Fruit fly (Drosophila melanogaster) whole organism, larva: ENCODE data around the gene mei-217.

Experiments used
- noc ChIP-seq: fragments of 200-800 bp; sonication (Bioruptor generic); optimal IDR thresholded peaks from 3 replicates; lab custom pipeline; 2019; ENCODE audit warnings: missing biosample characterization, mild to moderate bottlenecking, missing genetic modification characterization, moderate library complexity

mei-217 gene

DNA sequence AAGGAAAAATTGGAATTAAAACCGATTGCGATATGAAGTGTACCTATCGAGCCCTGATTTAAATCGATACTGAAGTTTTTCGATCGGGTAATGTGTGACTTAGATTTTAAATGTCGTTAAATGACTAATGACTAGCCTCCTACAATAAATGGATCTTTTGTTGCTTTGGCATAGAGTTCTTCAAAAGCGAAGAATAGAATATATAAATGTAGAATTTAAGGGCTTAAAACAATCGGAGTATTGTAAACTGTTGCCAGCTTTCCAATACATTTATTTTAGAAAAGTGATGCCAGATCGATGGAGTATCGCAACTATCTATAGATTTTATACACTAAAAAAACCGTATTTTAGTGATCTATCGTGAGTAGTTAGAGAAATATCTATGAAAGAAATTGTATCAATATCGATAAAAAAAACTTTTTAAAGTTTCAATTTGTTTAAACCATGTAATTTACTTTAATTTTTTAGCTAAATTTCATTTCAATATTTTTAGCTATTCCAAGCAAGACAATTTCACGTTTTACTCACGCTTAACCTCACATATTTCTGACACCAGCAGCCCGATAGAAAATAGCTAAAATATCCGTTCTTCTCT lies at the start of gene mei-217, which contains the start of gene mei-218:
mei-217 (minus strand) TSS at position 51 of the 595 bp plus-strand sequence.
mei-218 (minus strand) TSS at position 51 of the 595 bp plus-strand sequence.
- no peak for TF ChIP-seq noc (tag; lab: Kevin White, UChicago)

DNA sequence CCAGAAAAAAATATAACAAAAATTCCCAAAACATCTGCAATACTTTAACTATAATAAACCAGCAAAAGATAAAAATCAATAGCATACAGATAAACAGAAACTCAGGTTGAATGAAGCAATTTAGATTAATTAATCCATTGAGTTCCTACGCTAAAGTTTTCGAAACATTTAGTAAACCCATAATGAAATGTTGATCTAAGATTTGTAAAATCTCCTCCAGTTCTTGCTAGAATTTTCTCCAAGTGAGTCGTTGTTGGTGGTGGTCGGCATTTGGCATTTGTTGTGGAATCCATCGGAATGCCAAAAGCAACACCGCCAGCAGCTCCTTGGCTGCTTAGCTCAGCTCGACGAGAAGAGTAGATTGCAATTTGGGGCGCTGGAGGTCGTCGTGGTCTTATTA lies 45.4 kb upstream of the mei-217 start:
- no peak for TF ChIP-seq noc (tag; lab: Kevin White, UChicago)

dm6 chrX:17187495-17187894 lies 44.7 kb upstream of the mei-217 start:
- no peak for TF ChIP-seq noc (tag; lab: Kevin White, UChicago)

DNA sequence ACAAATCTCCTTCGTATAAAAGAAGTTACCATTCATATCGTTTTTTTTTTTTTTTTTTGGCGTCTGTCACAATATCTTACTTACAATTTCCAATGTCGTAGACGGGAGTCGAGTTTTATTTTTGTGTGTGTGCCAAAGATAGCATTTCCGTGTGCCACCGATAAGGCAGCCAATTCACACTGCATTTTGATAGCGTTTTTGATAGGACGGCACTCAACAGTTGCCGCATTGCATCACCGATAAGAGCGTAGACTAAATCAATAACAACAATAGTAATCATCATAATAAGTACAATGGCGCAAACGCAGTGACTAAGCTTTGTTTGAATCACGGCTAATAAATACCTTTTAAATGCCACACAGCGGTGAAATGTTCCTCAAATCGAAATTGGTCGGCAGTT lies 43.6 kb upstream of the mei-217 start:
- TF ChIP-seq noc (tag; lab: Kevin White, UChicago), result no peak

DNA sequence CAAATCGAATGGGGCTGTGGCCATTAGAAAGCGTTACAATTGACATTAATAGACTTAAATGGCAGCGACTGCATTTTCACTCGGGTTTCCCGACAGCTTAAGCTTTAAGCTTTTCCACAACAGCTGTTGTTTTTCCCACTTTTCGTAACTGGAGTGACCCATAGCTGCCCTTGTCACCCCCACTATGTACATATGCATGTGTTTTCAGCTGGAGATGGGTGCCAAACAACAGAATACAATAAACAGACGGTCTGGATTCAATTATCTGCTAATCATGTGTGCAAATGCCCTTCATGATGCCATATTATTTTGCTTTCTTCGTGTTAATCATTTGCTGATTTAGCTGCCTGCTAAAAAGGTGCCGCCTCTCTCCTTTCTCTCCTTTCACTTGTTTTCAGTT lies 40.7 kb upstream of the mei-217 start:
- TF ChIP-seq noc (tag; lab: Kevin White, UChicago), result no peak

dm6 chrX:17181264-17182198 lies 38.7 kb upstream of the mei-217 start:
- TF ChIP-seq noc (tag; lab: Kevin White, UChicago), result no peak

- no peak for TF ChIP-seq noc (tag; lab: Kevin White, UChicago)
Measured at dm6 chrX:17180523-17180922, 37.7 kb upstream of the mei-217 start.

DNA sequence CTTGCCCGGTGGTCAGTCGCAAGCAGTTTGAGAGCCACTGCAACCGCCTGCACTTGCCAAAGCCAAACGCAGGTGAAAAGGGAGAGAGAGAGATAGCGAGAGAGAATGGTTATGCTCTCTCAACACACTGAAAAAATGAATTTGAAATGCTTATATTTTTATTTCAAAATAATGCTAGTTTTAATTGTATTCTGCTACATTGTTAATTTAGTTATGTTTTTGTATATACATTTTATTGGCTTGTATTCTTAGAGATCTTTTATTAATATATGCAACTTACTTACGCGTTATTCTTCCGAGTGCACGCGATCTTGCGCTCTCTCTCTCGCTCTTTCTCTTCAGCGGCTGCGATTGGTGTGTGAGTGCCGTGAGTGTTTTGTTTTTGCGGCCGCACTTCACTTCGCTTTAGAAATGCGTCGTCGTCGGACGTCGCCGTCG lies 35.7 kb upstream of the mei-217 start:
- TF ChIP-seq noc (tag; lab: Kevin White, UChicago), result peak; percentile 97

DNA sequence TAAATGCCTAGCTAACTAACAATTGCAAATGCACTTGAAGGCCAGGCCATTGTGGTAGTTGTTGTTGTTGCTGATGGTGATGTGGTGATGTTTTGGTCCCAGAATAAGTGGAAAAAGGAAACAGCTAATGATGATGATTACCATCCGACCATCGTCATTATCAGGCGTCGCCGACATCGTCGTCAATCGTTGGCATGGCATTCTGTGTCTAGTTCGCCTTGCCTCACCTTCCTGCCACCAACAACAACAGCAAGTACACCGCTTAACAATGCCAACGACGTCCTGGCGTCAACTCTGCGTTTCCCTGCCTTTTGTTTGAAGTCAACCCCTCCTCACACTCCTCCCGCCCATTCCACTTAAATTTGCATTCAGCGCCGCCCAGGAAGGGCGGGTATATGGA lies 34.8 kb upstream of the mei-217 start:
- no peak for TF ChIP-seq noc (tag; lab: Kevin White, UChicago)

DNA sequence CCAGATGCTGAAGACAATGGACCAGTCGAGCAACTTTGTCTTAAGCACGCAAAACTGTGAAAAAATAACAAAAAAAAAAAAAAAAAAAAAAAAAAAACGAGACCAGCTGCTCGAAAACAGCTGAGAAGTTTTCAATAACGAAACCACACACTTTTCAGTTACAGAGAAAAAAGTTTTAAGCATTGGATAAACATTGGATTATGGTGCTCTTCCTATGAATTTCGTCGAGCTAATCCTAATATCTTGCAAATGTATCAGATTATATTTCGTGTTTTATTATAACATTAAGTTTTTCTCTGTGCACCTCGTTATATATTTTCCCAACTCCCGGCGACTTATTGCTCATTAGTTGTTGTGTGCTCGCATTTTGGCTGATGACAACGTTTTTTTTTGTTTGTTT lies 33.8 kb upstream of the mei-217 start:
- no peak for TF ChIP-seq noc (tag; lab: Kevin White, UChicago)

DNA sequence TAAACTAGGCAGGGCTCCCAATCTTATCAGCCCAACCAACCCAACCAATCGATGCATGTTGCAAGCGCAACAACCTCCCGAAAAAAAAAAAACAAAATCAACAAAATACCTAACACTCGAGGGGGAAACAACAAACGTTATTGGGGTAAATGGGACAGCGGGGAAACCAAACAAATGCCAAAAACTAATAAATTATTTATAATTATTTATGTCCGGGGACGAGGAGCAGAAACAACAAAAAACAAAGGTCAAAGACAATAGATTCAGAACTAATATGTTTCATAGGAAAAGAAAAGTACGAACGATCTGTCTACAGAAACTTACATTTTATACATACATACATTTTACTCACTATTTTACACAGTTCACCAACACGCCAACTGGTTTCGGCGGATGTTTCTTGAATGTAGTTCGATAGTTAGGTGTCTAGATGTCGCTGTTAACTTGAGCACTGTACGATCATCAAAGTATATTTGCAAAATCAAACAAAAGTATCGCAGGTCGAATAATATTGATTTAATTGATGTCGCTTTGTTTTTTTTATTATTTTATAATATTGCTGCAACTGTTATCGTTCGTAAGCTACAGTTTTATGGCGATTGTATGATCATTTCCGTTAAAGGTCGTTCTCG lies 32.9 kb upstream of the mei-217 start:
- no peak for TF ChIP-seq noc (tag; lab: Kevin White, UChicago)

- no peak for TF ChIP-seq noc (tag; lab: Kevin White, UChicago)
Measured at dm6 chrX:17174115-17174514, 31.3 kb upstream of the mei-217 start.

DNA sequence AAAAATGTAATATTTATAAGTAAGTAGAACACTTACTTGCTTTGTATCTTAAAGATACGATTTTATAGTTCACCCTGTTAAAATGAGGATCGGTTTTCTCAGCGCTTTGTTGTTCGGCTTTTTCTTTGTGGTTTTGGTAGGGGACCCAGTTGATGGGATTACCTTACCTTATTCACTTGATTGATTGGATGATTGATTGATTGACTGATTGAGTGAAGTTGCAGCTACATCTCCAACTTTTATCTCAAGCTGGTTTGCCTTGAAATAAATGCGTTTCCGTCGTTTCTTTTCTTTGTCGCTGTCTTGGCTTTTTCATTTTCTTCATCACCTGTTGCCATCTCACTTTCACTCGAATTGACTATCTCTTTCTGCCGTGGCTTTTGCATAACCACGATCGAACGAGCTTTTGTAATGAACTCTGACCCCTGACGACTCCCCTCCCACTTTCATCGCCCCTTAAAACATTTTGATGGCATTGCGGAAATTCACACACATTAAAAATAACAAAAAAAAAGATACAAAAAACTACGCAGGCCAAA lies 30.1 kb upstream of the mei-217 start:
- no peak for TF ChIP-seq noc (tag; lab: Kevin White, UChicago)

DNA sequence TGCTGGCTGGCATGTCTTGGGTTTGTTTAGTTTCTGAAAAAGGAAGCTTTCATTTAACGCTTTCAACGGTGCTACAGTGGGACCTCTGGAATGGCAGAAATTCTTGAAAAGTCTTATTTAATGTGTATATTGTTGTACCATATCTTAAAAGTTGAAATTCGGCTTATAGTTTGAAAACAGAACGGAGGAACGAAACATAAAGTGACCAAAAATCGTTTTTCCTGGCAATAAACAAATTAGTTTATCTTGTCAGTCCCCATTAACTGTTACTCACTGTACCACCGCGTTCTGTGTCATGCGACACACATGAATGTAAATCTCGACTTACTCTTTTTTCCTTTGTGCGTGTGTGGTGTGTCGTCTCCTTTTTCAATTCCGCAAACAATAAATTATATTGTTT lies 29.3 kb upstream of the mei-217 start:
- TF ChIP-seq noc (tag; lab: Kevin White, UChicago), result no peak

DNA sequence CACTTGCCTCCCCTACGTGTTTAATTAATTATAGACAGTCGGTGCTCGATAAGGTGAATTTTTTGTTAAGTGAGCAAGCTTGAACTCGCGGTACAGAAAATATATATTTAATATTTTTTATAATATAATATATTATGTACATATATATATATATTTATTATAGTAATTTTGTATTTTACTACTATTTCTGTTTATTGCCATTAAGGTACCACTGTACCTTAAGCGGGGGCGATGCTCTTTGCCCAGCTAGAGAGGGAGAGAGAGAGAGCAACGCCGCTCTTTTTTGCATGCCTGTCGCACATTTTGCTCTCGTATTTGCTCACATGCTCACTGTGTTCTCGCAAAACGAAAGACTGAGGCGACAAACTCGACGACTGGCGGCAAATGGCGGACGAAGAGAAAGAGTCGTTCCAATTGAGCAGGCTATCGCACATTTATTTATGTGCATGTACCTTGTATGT lies 27.7 kb upstream of the mei-217 start:
- peak; percentile 80 for TF ChIP-seq noc (tag; lab: Kevin White, UChicago)

- TF ChIP-seq noc (tag; lab: Kevin White, UChicago), result no peak
Measured at dm6 chrX:17167304-17167703, 24.5 kb upstream of the mei-217 start.
